Worm (Caenorhabditis elegans) whole organism, L3 larva: ENCODE measurements around the gene T20B3.1.

Experiments used
- ceh-9 ChIP-seq: sonication (generic microtip); optimal IDR thresholded peaks from 2 replicates; lab custom pipeline; 2018; ENCODE audit warnings: missing biosample characterization, missing genetic modification characterization
- snpc-4 ChIP-seq: fragments of 150-350 bp; optimal IDR thresholded peaks from 2 replicates; lab custom pipeline; 2014; ENCODE audit warnings: missing biosample characterization, missing genetic modification characterization
- tbx-2 ChIP-seq: sonication (generic microtip); optimal IDR thresholded peaks from 2 replicates; lab custom pipeline; 2016; ENCODE audit warnings: mild to moderate bottlenecking, missing genetic modification characterization, missing compliant biosample characterization

DNA sequence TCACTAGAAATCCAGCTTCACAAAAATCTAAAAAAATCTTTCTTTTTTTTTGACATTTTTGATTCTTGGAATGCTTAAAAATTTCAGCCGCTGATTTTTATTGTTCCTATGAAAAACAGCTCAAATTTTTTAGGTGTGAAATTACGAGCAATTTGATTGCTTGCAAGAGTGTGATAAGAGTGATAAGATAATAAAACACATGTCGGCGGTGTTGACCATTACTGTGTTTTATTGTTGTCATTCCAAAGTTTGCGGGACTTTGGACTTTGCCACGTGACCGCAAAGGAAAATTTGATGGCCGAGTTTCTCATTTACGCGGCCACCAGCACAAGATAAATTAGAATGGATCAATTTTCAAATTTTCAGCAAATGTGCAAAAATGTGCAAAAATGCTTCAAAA is 1.3 kb downstream of the T20B3.1 start:
- TF ChIP-seq snpc-4 (tag; lab: Kevin White, UChicago) (no peak), tbx-2 (tag; lab: Kevin White, UChicago) (no peak), ceh-9 (tag; lab: Kevin White, UChicago) (no peak)
